Worm (Caenorhabditis elegans): ENCODE results near the gene msp-58.

- TF ChIP-seq lin-38 (GFP tag; IDR thresholded peaks at IDR 0.05) (no peak), mxl-3 (GFP tag; optimal IDR thresholded peaks at IDR 0.05) (no peak)
Measured at ce11 chrIV:5277752-5278151, 30.6 kb upstream of the msp-58 start, which contains the start of gene F36H12.17.
